Worm (Caenorhabditis elegans) whole organism, L1 larva: Measurements from ENCODE around the gene col-10.

ENCODE experiments used
- aha-1 ChIP-seq: fragments of 150-350 bp; optimal IDR thresholded peaks from 2 replicates; lab custom pipeline; 2014; ENCODE audit warnings: missing biosample characterization, missing genetic modification characterization
- dpl-1 ChIP-seq, 3 experiments: fragments of 150-350 bp in 2 of 3; sonication (generic microtip) in 1 of 3; optimal IDR thresholded peaks; 2 replicates each; lab custom pipeline; 2014 to 2017; ENCODE audit warnings: missing biosample characterization in 3 of 3, missing genetic modification characterization in 3 of 3, missing genetic modification reagents in 3 of 3
- lsy-2 ChIP-seq, 2 experiments: fragments of 150-350 bp; optimal IDR thresholded peaks; 2 replicates each; lab custom pipeline; 2014; ENCODE audit warnings: missing biosample characterization in 2 of 2, missing genetic modification characterization in 2 of 2
- snpc-4 ChIP-seq: fragments of 150-350 bp; optimal IDR thresholded peaks from 2 replicates; lab custom pipeline; 2014; ENCODE audit warnings: missing biosample characterization, missing genetic modification characterization

DNA sequence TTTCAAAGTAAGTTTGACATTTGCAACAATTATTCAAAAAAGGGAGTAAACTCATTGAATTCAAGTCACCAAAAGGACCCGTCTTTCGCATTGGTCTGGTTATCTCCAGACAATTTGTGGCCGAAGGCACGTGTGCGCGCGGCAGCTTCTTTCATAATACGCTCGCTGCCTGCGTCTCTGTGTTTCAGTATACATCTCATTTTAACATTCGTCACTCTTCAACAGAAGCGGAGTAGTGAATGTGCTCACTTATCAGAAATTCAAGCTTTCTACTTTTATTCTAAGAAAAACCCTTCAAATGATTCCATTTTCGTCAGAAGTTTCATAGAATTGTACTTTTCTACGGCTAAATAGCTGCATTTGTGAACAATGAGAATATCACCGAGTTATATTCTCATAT lies 36.5 kb downstream of the col-10 start:
- TF ChIP-seq snpc-4 (peak; percentile 22), dpl-1 (GFP tag; optimal IDR thresholded peaks at IDR 0.05; lab: Kevin White, UChicago) (peak in 1 of 3 experiments; percentile 41), aha-1 (tag; lab: Kevin White, UChicago) (no peak), lsy-2 (tag; optimal IDR thresholded peaks at IDR 0.05; lab: Kevin White, UChicago) (peak in 1 of 2 experiments; percentile 61)
